Worm (Caenorhabditis elegans): Measurements from ENCODE around the gene algn-14.

Gene algn-14

DNA sequence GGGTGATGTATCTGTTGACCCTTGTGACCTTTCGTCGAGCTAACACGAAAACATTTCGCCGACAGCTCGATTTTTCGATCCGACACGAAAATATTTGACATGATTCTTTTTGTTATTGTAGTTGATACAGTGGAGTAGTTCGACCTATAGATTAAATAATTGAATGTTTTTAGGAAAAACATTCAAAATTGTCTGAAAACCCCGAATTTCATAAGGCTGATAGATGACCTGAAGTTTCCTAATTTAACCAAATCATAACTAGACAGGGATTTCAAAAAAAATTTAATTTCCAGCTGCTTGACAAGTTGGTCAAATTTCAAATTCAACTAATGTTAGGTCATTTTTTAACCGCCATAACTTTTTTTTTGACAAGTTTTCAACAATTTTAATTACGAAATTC, 31.8 kb upstream of the algn-14 start, which contains the start of gene cal-3:
cal-3 (minus strand) TSS at position 101 of the 400 bp plus-strand sequence.
- TF ChIP-seq med-1 (GFP tag; optimal IDR thresholded peaks at IDR 0.05; ENCODE audit: insufficient read depth) (no peak), T22C8.4 (GFP tag; IDR thresholded peaks at IDR 0.05) (no peak), ztf-29 (GFP tag; IDR thresholded peaks at IDR 0.05) (no peak), ref-1 (GFP tag; conservative IDR thresholded peaks at IDR 0.05) (no peak)

DNA sequence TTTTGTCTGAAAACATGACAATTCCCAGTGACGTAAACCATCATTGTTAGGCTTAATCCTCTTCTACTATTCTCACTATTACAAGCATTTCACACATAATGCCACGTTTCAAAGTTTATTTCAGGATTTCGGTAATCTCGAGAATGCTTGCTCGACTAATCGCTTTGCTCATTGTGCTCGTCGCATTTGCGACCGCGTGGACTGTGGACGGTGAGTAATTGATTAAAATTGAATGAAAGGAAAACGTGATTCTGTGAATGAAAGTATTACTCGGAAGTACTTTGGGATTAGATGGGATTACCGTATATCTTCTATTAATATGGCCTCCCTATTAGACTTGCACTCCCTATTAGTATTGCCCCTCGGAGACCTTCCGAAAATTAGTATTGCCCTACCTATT, 30.6 kb upstream of the algn-14 start:
- TF ChIP-seq cog-1 (tag; optimal IDR thresholded peaks at IDR 0.05), result no peak

DNA sequence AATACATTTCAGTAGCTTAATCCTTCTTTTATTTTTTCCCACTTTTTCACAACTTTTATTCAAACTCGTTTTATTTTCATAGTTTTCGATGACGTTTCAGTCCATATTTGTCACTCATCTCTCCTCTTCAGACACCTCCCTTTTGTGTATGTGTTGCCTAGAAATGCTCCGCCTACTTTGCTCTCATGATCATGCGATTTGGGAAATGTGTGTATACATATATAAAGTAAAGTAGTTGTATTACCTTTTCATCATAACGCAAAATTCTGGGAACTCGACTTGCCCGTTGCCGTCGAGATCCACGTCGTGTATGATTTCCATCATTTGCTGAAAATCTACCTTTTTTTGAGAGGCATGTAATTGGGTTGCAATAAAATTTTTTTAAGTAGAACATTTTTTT, 28.8 kb upstream of the algn-14 start:
- TF ChIP-seq ref-1 (GFP tag; conservative IDR thresholded peaks at IDR 0.05) (no peak), ztf-29 (GFP tag; IDR thresholded peaks at IDR 0.05) (no peak), klf-2 (GFP tag; conservative IDR thresholded peaks at IDR 0.05) (no peak), tab-1 (GFP tag; IDR thresholded peaks at IDR 0.05) (no peak), med-1 (GFP tag; optimal IDR thresholded peaks at IDR 0.05; ENCODE audit: insufficient read depth) (no peak), T22C8.4 (GFP tag; IDR thresholded peaks at IDR 0.05) (no peak), ztf-23 (GFP tag; IDR thresholded peaks at IDR 0.05) (no peak), flt-1 (GFP tag; IDR thresholded peaks at IDR 0.05) (no peak), cog-1 (tag; optimal IDR thresholded peaks at IDR 0.05) (no peak)

DNA sequence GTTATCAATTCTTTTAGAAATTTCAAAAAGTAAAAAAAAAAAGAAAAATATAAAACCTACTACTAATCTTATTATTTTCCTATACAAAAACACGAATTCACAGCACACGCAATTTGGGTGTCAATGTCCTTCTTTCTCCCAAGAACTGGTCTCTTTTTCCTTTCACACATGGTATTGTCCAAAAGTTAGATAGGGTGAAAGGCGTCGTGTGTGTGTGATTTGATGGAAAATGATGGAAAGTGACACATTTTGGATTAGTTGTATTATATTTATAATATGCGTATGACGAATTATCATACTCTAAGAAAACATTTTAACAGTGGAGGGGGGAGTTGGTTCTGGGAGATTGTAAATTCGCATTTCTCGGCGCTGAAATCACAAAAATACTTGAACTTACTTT, 24.5 kb upstream of the algn-14 start:
- TF ChIP-seq ztf-29 (GFP tag; IDR thresholded peaks at IDR 0.05) (no peak), T22C8.4 (GFP tag; IDR thresholded peaks at IDR 0.05) (no peak), med-1 (GFP tag; optimal IDR thresholded peaks at IDR 0.05; ENCODE audit: insufficient read depth) (no peak), tab-1 (GFP tag; IDR thresholded peaks at IDR 0.05) (no peak), klf-2 (GFP tag; conservative IDR thresholded peaks at IDR 0.05) (no peak), flt-1 (GFP tag; IDR thresholded peaks at IDR 0.05) (no peak), cog-1 (tag; optimal IDR thresholded peaks at IDR 0.05) (no peak), ref-1 (GFP tag; conservative IDR thresholded peaks at IDR 0.05) (no peak), ztf-23 (GFP tag; IDR thresholded peaks at IDR 0.05) (no peak)

DNA sequence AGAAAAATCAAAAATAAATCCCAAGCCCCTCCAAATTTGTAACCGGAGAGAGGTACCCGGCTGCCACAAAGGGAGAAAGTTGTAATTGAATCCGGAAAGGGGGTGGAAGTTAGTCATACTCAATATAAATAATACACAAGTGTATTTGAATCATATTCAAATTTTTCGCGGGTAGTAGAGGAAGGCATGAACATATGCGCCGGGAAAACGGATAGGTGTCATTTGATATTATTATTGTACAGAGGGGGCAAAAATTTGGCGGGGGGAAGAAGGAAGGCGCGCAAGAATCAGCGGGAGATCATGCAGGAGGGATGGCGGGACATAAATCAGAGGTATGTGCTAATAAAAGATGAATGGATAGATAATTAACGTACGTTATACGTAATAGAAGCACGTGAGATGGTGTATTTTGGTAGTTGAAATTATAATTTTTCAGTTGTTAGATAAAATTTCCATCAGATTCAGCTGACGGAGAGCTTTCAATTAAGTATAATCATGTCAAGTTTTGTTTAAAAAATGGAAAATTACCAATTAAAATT, 23.4 kb upstream of the algn-14 start, which contains the start of gene F28F9.3:
F28F9.3 (plus strand) TSS at position 301 of the 539 bp plus-strand sequence.
- no peak for TF ChIP-seq med-1 (GFP tag; optimal IDR thresholded peaks at IDR 0.05; ENCODE audit: insufficient read depth)
- TF ChIP-seq flt-1 (GFP tag; IDR thresholded peaks at IDR 0.05), result no peak
- TF ChIP-seq ztf-23 (GFP tag; IDR thresholded peaks at IDR 0.05), result no peak
- no peak for TF ChIP-seq klf-2 (GFP tag; conservative IDR thresholded peaks at IDR 0.05)
- no peak for TF ChIP-seq ztf-29 (GFP tag; IDR thresholded peaks at IDR 0.05)
- no peak for TF ChIP-seq tab-1 (GFP tag; IDR thresholded peaks at IDR 0.05)
- TF ChIP-seq cog-1 (tag; optimal IDR thresholded peaks at IDR 0.05), result no peak
- no peak for TF ChIP-seq ref-1 (GFP tag; conservative IDR thresholded peaks at IDR 0.05)
- no peak for TF ChIP-seq T22C8.4 (GFP tag; IDR thresholded peaks at IDR 0.05)

DNA sequence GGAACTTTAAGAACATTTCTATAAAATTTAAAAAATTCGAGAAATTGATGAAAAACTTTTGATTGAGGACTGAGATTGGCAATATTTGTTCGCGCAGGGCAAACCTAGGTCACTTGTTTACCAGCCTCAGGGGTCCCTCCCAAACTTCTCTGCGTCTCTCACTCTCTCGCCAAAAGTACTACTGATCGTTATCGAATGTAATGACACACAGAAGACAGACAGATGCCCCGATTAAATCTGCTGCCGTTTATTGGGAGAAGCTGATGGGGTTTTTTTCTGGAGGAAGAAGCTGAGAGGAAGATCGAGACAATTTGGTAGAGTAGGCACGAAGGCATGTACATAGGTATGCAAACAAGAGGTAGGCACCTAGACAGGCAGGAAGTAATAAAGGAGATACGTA, 22.2 kb upstream of the algn-14 start:
- TF ChIP-seq flt-1 (GFP tag; IDR thresholded peaks at IDR 0.05) (no peak), klf-2 (GFP tag; conservative IDR thresholded peaks at IDR 0.05) (no peak), cog-1 (tag; optimal IDR thresholded peaks at IDR 0.05) (no peak), ztf-29 (GFP tag; IDR thresholded peaks at IDR 0.05) (no peak)

DNA sequence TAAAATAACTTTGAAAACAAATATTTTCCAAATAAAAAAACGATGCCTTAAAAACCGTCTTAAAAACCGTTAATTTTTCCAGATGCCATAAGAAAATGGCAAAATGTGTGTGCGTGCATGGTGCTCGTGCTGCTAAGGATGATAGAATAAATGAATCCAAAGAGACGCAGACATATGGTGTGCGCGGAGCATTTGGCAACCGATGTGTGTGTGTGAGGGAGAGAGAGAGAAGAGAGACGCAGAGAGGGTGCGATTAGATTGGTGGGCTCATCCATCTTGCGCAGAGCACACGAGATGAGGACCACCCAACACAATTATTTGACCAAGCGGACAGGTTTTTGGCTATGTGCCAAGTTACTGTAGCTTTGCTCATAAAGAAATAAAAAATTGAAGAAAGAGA, 21.5 kb upstream of the algn-14 start:
- TF ChIP-seq ztf-29 (GFP tag; IDR thresholded peaks at IDR 0.05) (no peak), cog-1 (tag; optimal IDR thresholded peaks at IDR 0.05) (peak; percentile 48)

DNA sequence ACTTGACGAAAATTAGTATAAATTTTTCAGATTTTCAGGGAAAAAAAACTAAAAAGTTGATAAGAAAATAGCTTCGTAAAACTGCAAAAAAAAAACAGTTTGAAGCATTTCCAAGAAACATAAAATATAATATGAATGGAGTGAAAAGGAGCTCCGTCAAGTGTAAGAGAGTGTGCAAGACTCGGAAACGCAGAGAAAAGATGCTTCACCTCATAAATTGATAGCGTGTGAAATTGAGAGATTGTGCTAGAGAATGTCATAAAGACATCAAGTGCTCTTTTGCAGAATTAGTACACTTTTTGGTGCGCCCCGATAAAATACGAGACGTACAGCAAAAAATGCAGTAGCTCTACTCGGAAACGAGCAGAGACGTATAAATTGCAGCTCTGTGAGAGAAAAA, 18.3 kb upstream of the algn-14 start:
- TF ChIP-seq T22C8.4 (GFP tag; IDR thresholded peaks at IDR 0.05) (no peak), med-1 (GFP tag; optimal IDR thresholded peaks at IDR 0.05; ENCODE audit: insufficient read depth) (no peak), ref-1 (GFP tag; conservative IDR thresholded peaks at IDR 0.05) (no peak), cog-1 (tag; optimal IDR thresholded peaks at IDR 0.05) (no peak), ztf-29 (GFP tag; IDR thresholded peaks at IDR 0.05) (no peak), klf-2 (GFP tag; conservative IDR thresholded peaks at IDR 0.05) (no peak), flt-1 (GFP tag; IDR thresholded peaks at IDR 0.05) (no peak), tab-1 (GFP tag; IDR thresholded peaks at IDR 0.05) (no peak), ztf-23 (GFP tag; IDR thresholded peaks at IDR 0.05) (no peak)

DNA sequence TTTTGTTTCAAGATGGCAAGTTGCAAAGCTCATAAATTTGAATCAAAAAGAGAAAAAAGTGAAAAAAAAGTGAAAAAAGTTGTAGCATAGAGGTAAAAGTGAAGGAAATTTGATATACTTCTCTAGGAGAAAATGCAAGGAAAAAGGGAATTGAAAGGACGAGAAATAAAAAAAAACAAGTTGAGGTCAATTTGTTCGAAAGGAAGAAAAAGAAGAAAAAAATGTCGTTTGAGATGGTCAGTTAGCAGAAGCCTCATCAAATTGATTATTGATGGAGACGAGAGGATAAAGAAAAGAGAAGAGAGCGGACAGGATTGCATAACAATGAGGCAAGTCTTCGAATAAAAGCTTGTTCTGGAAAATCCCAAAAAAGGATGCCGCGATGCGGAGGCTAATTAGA, 16.9 kb upstream of the algn-14 start:
- TF ChIP-seq med-1 (GFP tag; optimal IDR thresholded peaks at IDR 0.05; ENCODE audit: insufficient read depth) (no peak), ref-1 (GFP tag; conservative IDR thresholded peaks at IDR 0.05) (no peak), klf-2 (GFP tag; conservative IDR thresholded peaks at IDR 0.05) (no peak), ztf-23 (GFP tag; IDR thresholded peaks at IDR 0.05) (no peak), T22C8.4 (GFP tag; IDR thresholded peaks at IDR 0.05) (no peak), cog-1 (tag; optimal IDR thresholded peaks at IDR 0.05) (no peak), tab-1 (GFP tag; IDR thresholded peaks at IDR 0.05) (no peak), ztf-29 (GFP tag; IDR thresholded peaks at IDR 0.05) (no peak), flt-1 (GFP tag; IDR thresholded peaks at IDR 0.05) (no peak)

DNA sequence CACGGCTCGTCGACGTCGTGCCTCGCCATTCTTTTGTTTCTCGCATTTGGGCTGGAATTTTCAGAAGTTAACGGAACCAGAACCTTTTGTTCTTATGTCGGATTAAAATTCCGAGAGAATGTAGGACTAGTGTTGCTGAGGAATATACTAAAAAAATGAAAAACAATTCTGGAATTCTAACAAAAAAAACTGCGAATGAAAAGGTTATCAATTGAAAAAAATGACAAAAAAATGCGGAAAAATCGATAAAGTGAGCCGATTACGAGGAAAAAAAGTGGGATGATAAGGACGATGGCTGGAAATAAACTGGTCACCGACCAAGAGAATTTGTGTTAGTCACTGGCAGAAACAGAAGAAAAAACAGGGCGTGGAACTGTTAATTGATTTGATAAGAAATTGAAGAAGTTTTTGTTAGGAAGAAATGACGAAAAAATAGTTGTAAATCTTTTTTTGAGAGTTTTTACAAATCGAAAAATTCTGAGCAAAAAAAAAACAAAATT, 16.1 kb upstream of the algn-14 start, which contains the start of gene bris-1:
bris-1 (minus strand) TSS at position 51 of the 500 bp plus-strand sequence.
- no peak for TF ChIP-seq klf-2 (GFP tag; conservative IDR thresholded peaks at IDR 0.05)
- no peak for TF ChIP-seq ztf-23 (GFP tag; IDR thresholded peaks at IDR 0.05)
- TF ChIP-seq T22C8.4 (GFP tag; IDR thresholded peaks at IDR 0.05), result no peak
- TF ChIP-seq cog-1 (tag; optimal IDR thresholded peaks at IDR 0.05), result no peak
- no peak for TF ChIP-seq flt-1 (GFP tag; IDR thresholded peaks at IDR 0.05)
- TF ChIP-seq ztf-29 (GFP tag; IDR thresholded peaks at IDR 0.05), result no peak
- no peak for TF ChIP-seq tab-1 (GFP tag; IDR thresholded peaks at IDR 0.05)
- no peak for TF ChIP-seq ref-1 (GFP tag; conservative IDR thresholded peaks at IDR 0.05)
- TF ChIP-seq med-1 (GFP tag; optimal IDR thresholded peaks at IDR 0.05; ENCODE audit: insufficient read depth), result no peak
